Fruit fly (Drosophila melanogaster): ENCODE results near the gene CG16952.

Gene CG16952

DNA sequence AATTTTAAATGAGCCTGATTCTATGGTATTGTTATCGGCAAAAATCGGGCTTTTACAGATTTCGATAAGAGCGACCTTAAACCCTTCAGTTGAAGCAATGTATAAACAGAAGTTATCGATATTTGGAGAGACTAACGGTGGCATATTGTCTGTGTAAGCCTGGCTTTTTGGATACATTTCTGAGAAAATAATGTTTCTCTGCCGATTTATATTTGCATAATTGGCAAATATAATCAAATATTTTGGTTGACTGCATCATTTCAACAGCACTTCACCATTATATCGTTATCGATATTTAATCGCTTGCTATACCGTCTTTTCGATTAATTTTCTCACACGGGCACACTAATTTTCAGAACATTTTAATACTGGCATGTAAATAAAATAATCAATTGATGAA, at the start of gene CG16952:
CG16952 (plus strand) TSS at position 341 of the 400 bp plus-strand sequence.
- TF ChIP-seq CG5204 (GFP tag; optimal IDR thresholded peaks at IDR 0.05) (no peak), CG14711 (tag; optimal IDR thresholded peaks at IDR 0.05) (no peak), tj (GFP tag; optimal IDR thresholded peaks at IDR 0.05) (no peak), CG7101 (tag; optimal IDR thresholded peaks at IDR 0.05) (peak; percentile 36), ovo (GFP tag; optimal IDR thresholded peaks at IDR 0.05) (no peak), cic (GFP tag; optimal IDR thresholded peaks at IDR 0.05) (no peak), bab1 (GFP tag; optimal IDR thresholded peaks at IDR 0.05) (no peak), CG12768 (GFP tag; optimal IDR thresholded peaks at IDR 0.05) (no peak), CG11617 (GFP tag; optimal IDR thresholded peaks at IDR 0.05) (peak; percentile 13), Crg-1 (GFP tag; optimal IDR thresholded peaks at IDR 0.05) (no peak), kay (GFP tag; ENCODE audit: borderline replicate concordance) (no peak), Clk (GFP tag; optimal IDR thresholded peaks at IDR 0.05) (no peak), Hr96 (GFP tag; optimal IDR thresholded peaks at IDR 0.05) (no peak), CG7045 (GFP tag; optimal IDR thresholded peaks at IDR 0.05) (no peak), pad (GFP tag; optimal IDR thresholded peaks at IDR 0.05) (peak; percentile 6), Mnt (GFP tag; optimal IDR thresholded peaks at IDR 0.05) (peak; percentile 40), CG1620 (GFP tag; optimal IDR thresholded peaks at IDR 0.05) (peak; percentile 21), CG33017 (tag; optimal IDR thresholded peaks at IDR 0.05) (no peak), cnc (optimal IDR thresholded peaks at IDR 0.05) (no peak), toe (GFP tag; optimal IDR thresholded peaks at IDR 0.05) (no peak)

DNA sequence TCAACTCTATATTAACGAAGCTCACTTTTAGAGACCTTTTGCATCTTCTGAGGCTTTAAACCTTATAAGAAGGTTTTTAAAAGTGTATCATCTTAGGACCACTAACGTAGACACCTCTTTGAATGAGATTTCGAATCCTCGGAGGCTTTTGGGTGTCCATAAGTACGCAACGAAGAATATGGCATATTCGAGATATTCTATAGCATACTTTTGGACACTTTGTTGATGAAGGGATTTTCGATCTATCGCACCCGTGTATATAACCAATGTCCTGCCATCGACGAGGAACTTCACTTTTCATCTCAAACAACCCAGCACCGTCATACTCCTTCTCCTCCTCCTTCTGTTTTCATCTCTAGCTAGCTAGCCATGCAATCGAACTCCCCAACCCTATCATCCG, 47.6 kb upstream of the CG16952 start:
- TF ChIP-seq bab1 (GFP tag; optimal IDR thresholded peaks at IDR 0.05), result no peak
- no peak for TF ChIP-seq kay (GFP tag; ENCODE audit: borderline replicate concordance)
- TF ChIP-seq cnc (optimal IDR thresholded peaks at IDR 0.05), result no peak
- no peak for TF ChIP-seq CG7101 (tag; optimal IDR thresholded peaks at IDR 0.05)
- TF ChIP-seq CG14711 (tag; optimal IDR thresholded peaks at IDR 0.05), result no peak
- no peak for TF ChIP-seq Clk (GFP tag; optimal IDR thresholded peaks at IDR 0.05)
- no peak for TF ChIP-seq Crg-1 (GFP tag; optimal IDR thresholded peaks at IDR 0.05)
- no peak for TF ChIP-seq CG12768 (GFP tag; optimal IDR thresholded peaks at IDR 0.05)

- TF ChIP-seq CG1620 (GFP tag; optimal IDR thresholded peaks at IDR 0.05), result no peak
Measured at dm6 chrX:15833957-15834356, 36.0 kb upstream of the CG16952 start.

DNA sequence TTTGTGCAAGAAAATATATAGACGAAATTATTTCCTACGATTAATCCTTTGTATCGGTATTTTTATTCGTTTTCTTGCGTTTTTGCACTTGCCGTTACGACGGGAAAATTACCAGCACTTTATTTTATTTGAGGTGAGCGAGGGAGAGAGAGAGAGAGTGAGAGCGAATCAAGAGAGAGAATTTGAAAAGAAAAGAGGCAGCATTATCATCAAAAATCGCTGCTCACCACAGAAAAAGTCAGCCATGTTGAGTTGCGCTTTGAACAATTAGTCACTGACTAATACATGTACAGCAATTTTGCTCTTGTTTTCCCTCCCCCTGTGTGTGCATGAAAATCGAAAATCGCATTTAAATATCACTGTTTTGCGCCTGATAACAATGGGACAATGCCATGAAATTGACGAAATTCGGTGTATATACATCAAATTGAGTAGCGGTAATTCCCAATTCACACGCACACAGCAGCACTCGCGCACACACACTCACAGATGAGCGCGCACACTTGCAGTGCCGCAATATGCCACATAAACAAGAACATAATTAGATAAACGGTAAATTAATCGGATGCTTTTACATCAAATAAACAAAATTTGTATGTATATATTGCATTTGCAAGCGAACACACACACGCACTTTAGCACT, 35.3 kb upstream of the CG16952 start:
- TF ChIP-seq pad (GFP tag; optimal IDR thresholded peaks at IDR 0.05), result peak; percentile 74
- TF ChIP-seq CG33017 (tag; optimal IDR thresholded peaks at IDR 0.05), result no peak
- no peak for TF ChIP-seq Hr96 (GFP tag; optimal IDR thresholded peaks at IDR 0.05)
- TF ChIP-seq cic (GFP tag; optimal IDR thresholded peaks at IDR 0.05), result no peak
- TF ChIP-seq cnc (optimal IDR thresholded peaks at IDR 0.05), result no peak
- TF ChIP-seq kay (GFP tag; ENCODE audit: borderline replicate concordance), result peak; percentile 96
- TF ChIP-seq ovo (GFP tag; optimal IDR thresholded peaks at IDR 0.05), result peak; percentile 29
- no peak for TF ChIP-seq CG12768 (GFP tag; optimal IDR thresholded peaks at IDR 0.05)
- no peak for TF ChIP-seq CG5204 (GFP tag; optimal IDR thresholded peaks at IDR 0.05)
- TF ChIP-seq Clk (GFP tag; optimal IDR thresholded peaks at IDR 0.05), result no peak
- TF ChIP-seq CG7101 (tag; optimal IDR thresholded peaks at IDR 0.05), result no peak
- TF ChIP-seq bab1 (GFP tag; optimal IDR thresholded peaks at IDR 0.05), result no peak
- no peak for TF ChIP-seq CG1620 (GFP tag; optimal IDR thresholded peaks at IDR 0.05)
- peak; percentile 80 for TF ChIP-seq tj (GFP tag; optimal IDR thresholded peaks at IDR 0.05)
- no peak for TF ChIP-seq Crg-1 (GFP tag; optimal IDR thresholded peaks at IDR 0.05)
- TF ChIP-seq toe (GFP tag; optimal IDR thresholded peaks at IDR 0.05), result no peak
- TF ChIP-seq CG14711 (tag; optimal IDR thresholded peaks at IDR 0.05), result no peak
- TF ChIP-seq Mnt (GFP tag; optimal IDR thresholded peaks at IDR 0.05), result peak; percentile 43
- TF ChIP-seq CG7045 (GFP tag; optimal IDR thresholded peaks at IDR 0.05), result no peak
- TF ChIP-seq CG11617 (GFP tag; optimal IDR thresholded peaks at IDR 0.05), result peak; percentile 38

dm6 chrX:15835393-15835792, 34.6 kb upstream of the CG16952 start, which contains the start of gene Chc:
Gene Chc (minus strand): TSS chrX:15835490.
- peak; percentile 10 for TF ChIP-seq CG14711 (tag; optimal IDR thresholded peaks at IDR 0.05)
- peak; percentile 2 for TF ChIP-seq toe (GFP tag; optimal IDR thresholded peaks at IDR 0.05)
- no peak for TF ChIP-seq kay (GFP tag; ENCODE audit: borderline replicate concordance)
- peak; percentile 59 for TF ChIP-seq CG1620 (GFP tag; optimal IDR thresholded peaks at IDR 0.05)
- TF ChIP-seq bab1 (GFP tag; optimal IDR thresholded peaks at IDR 0.05), result peak; percentile 52
- TF ChIP-seq CG7101 (tag; optimal IDR thresholded peaks at IDR 0.05), result peak; percentile 26
- TF ChIP-seq CG12768 (GFP tag; optimal IDR thresholded peaks at IDR 0.05), result no peak
- TF ChIP-seq Mnt (GFP tag; optimal IDR thresholded peaks at IDR 0.05), result peak; percentile 24
- TF ChIP-seq tj (GFP tag; optimal IDR thresholded peaks at IDR 0.05), result no peak

- TF ChIP-seq CG33017 (tag; optimal IDR thresholded peaks at IDR 0.05) (no peak), CG7045 (GFP tag; optimal IDR thresholded peaks at IDR 0.05) (no peak), CG11617 (GFP tag; optimal IDR thresholded peaks at IDR 0.05) (no peak), CG12768 (GFP tag; optimal IDR thresholded peaks at IDR 0.05) (no peak), pad (GFP tag; optimal IDR thresholded peaks at IDR 0.05) (no peak), Hr96 (GFP tag; optimal IDR thresholded peaks at IDR 0.05) (no peak), toe (GFP tag; optimal IDR thresholded peaks at IDR 0.05) (no peak), tj (GFP tag; optimal IDR thresholded peaks at IDR 0.05) (no peak), cnc (optimal IDR thresholded peaks at IDR 0.05) (no peak), CG5204 (GFP tag; optimal IDR thresholded peaks at IDR 0.05) (no peak), ovo (GFP tag; optimal IDR thresholded peaks at IDR 0.05) (no peak), cic (GFP tag; optimal IDR thresholded peaks at IDR 0.05) (no peak)
Measured at dm6 chrX:15837530-15837929, 32.5 kb upstream of the CG16952 start, which contains the start of gene CG8565. Gene CG8565 (plus strand): TSS chrX:15837830.

All from whole organism, adult.